Worm (Caenorhabditis elegans): ENCODE measurements around the gene D1014.5.

Gene D1014.5

DNA sequence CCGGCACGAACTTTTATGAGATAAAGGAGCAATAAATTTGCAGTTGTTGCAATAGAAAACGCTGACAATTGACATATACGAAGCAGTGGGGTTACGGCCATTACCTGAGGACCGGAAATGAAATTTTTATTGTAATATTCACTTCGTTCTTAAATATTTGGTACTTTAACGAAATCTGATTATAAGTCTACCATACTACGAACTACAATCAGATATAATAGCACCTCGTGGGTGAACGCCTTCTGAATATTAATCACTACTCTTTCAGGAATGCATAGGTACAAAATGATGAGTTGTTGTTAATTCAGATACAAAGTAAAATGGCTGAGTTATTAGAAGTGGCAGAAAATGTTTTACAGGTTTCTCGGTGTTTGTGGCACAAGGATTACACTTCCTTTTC, 31.1 kb upstream of the D1014.5 start, which contains the start of gene str-129:
TSS of gene str-129 (minus strand) at position 101 of the 400 bp plus-strand sequence.
- TF ChIP-seq tlp-1 (tag; optimal IDR thresholded peaks at IDR 0.05): no peak
- TF ChIP-seq aly-2 (tag; optimal IDR thresholded peaks at IDR 0.05): no peak

DNA sequence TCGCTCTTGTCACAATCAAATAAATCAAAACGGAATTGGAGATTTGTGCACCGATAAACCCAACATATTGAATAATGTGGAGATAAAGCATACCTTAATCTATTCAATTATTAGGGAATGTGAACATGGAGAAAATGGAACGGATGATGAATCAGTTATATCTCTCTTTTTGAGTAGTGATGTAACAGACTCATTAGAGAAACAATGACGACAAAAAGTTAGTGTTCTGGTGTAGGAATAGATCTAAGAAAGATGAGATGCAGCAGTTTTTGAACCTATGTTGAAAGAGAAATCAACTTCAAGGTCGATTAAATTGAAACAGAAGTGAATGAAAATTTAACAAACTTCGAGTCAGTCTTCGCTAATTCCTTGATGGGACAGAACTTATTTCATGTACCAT, 28.1 kb upstream of the D1014.5 start, which contains the start of gene str-146:
TSS of gene str-146 (minus strand) at position 101 of the 400 bp plus-strand sequence.
- no peak for TF ChIP-seq tbx-2 (tag; optimal IDR thresholded peaks at IDR 0.05)
- TF ChIP-seq mab-9 (GFP tag; IDR thresholded peaks at IDR 0.05): no peak
- TF ChIP-seq irx-1 (tag; optimal IDR thresholded peaks at IDR 0.05): no peak
- TF ChIP-seq lin-13 (GFP tag; optimal IDR thresholded peaks at IDR 0.05): no peak
- no peak for TF ChIP-seq sup-37 (GFP tag; optimal IDR thresholded peaks at IDR 0.05)
- TF ChIP-seq ztf-4 (tag; optimal IDR thresholded peaks at IDR 0.05): no peak
- no peak for TF ChIP-seq fos-1 (tag; optimal IDR thresholded peaks at IDR 0.05)
- no peak for TF ChIP-seq unc-30 (tag; optimal IDR thresholded peaks at IDR 0.05)
- TF ChIP-seq nhr-77 (tag; optimal IDR thresholded peaks at IDR 0.05): no peak
- TF ChIP-seq rnt-1 (tag; optimal IDR thresholded peaks at IDR 0.05): no peak
- TF ChIP-seq nhr-84 (tag; optimal IDR thresholded peaks at IDR 0.05): no peak
- TF ChIP-seq elt-3 (tag; optimal IDR thresholded peaks at IDR 0.05): no peak
- TF ChIP-seq ceh-90 (tag; optimal IDR thresholded peaks at IDR 0.05): no peak
- no peak for TF ChIP-seq unc-62 (GFP tag; optimal IDR thresholded peaks at IDR 0.05)
- TF ChIP-seq efl-1 (optimal IDR thresholded peaks at IDR 0.05): no peak
- no peak for TF ChIP-seq efl-1 (GFP tag; optimal IDR thresholded peaks at IDR 0.05 in 1 of 2)
- no peak for TF ChIP-seq ama-1 (optimal IDR thresholded peaks at IDR 0.05)

DNA sequence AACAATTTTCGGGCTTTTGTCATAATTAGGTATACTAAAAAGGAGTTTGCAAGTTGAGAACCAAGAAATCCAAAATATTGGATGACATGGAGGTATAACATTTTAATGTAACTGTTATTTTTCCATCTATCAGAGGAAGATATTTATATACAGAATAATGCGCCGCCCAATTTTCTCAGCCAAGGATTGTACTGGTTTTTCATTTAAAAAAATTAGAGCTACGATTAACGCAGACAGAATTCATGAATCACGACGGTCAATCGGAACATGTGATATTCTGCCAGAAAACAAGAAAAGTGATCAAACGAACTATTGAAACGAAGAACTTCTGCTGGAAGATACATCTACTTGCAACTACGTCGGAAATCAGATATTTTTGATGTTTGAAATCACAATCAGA, 25.2 kb upstream of the D1014.5 start, which contains the start of gene str-145:
TSS of gene str-145 (minus strand) at position 101 of the 400 bp plus-strand sequence.
- no peak for TF ChIP-seq nhr-90 (tag; optimal IDR thresholded peaks at IDR 0.05; ENCODE audit: poor library complexity)
- no peak for TF ChIP-seq ztf-4 (tag; optimal IDR thresholded peaks at IDR 0.05)
- TF ChIP-seq tbx-2 (tag; optimal IDR thresholded peaks at IDR 0.05): no peak
- TF ChIP-seq unc-86 (tag; optimal IDR thresholded peaks at IDR 0.05): no peak
- no peak for TF ChIP-seq dpl-1 (GFP tag; optimal IDR thresholded peaks at IDR 0.05)
- TF ChIP-seq nhr-19 (GFP tag; conservative IDR thresholded peaks at IDR 0.05): no peak
- no peak for TF ChIP-seq lin-15B (tag; optimal IDR thresholded peaks at IDR 0.05)
- TF ChIP-seq ztf-11 (tag; optimal IDR thresholded peaks at IDR 0.05): no peak
- no peak for TF ChIP-seq efl-3 (GFP tag; optimal IDR thresholded peaks at IDR 0.05)
- no peak for TF ChIP-seq unc-130 (tag; optimal IDR thresholded peaks at IDR 0.05)

DNA sequence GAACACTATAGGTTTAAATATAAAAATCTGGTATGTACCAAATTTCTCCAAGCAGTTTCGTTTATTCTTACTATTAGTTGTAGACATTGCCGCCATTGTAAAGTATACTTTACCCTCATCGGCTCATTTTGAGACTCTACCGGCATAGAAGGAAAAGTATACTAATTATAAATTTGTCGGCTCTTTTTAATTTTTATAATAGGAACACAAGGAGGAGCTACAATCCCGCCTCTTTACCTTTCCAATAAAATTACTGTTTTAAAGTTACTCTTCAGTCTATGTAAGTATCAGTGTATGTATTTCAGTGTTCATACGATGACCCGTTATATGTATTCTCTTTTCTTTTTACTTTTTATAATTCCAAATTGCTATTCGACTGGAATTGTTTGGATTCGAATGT, 24.2 kb upstream of the D1014.5 start, which contains the start of gene sdz-23:
TSS of gene sdz-23 (plus strand) at position 301 of the 400 bp plus-strand sequence.
- TF ChIP-seq nhr-85 (tag) (no peak), hpl-2 (GFP tag; optimal IDR thresholded peaks at IDR 0.05) (no peak), pqm-1 (tag; optimal IDR thresholded peaks at IDR 0.05) (no peak)

DNA sequence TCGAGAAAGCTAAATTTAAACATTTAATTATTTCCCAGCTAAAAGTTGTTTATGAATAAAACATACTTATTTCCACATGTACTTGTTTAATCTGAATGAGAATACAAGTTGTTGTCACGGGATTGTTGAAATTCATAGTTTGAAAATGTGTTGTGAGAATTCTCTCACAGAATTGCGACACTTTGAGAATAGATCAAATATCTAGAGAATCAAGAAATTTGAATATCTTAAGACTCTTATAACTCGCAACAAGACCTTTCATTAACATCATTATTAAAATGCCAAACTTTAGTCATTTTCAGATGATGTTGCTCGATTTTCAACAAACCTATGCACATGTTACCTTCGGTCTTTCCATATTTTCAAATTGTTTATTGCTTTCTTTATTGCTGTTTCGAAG, 20.5 kb upstream of the D1014.5 start, which contains the start of gene str-90:
TSS of gene str-90 (plus strand) at position 301 of the 400 bp plus-strand sequence.
- TF ChIP-seq lin-35 (GFP tag; optimal IDR thresholded peaks at IDR 0.05) (no peak), F16B12.6 (tag; optimal IDR thresholded peaks at IDR 0.05) (no peak), ets-5 (GFP tag; IDR thresholded peaks at IDR 0.05) (no peak), C16A3.4 (tag; optimal IDR thresholded peaks at IDR 0.05) (no peak), ces-1 (GFP tag; optimal IDR thresholded peaks at IDR 0.05) (no peak), irx-1 (tag; optimal IDR thresholded peaks at IDR 0.05) (no peak), fos-1 (tag; optimal IDR thresholded peaks at IDR 0.05) (no peak)

DNA sequence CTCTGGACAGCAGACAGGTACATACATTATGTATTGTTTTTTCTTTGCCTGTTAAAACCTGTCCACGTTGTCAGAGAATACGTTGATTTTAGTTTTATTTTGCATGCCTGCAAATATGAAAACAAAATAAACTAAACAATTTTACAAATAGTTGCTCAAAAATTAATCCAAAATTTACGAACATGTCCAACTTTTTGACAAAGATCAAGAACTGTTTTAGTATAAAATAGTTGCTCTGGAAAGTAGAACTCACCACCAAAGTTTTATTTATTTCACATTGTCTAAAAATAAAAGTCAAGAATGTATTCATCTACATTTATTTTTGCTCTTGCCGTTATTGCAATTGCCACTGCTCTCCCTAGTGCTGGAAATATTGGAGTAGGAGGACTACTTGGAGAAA, 19.0 kb upstream of the D1014.5 start, which contains the start of gene srlf-16:
TSS of gene srlf-16 (plus strand) at position 301 of the 400 bp plus-strand sequence.
- TF ChIP-seq egl-13 (tag; optimal IDR thresholded peaks at IDR 0.05) (no peak), unc-130 (tag; optimal IDR thresholded peaks at IDR 0.05) (no peak), nhr-19 (GFP tag; conservative IDR thresholded peaks at IDR 0.05) (no peak), unc-30 (tag; optimal IDR thresholded peaks at IDR 0.05) (no peak), nhr-47 (tag; optimal IDR thresholded peaks at IDR 0.05) (no peak), snu-23 (GFP tag; optimal IDR thresholded peaks at IDR 0.05) (no peak), vab-15 (tag; optimal IDR thresholded peaks at IDR 0.05) (no peak), fkh-4 (tag; optimal IDR thresholded peaks at IDR 0.05; ENCODE audit: borderline replicate concordance) (no peak), lsy-2 (tag; optimal IDR thresholded peaks at IDR 0.05) (no peak), F16B12.6 (tag; optimal IDR thresholded peaks at IDR 0.05) (no peak), lin-39 (tag; optimal IDR thresholded peaks at IDR 0.05) (no peak), Y116A8C.19 (tag; optimal IDR thresholded peaks at IDR 0.05; ENCODE audit: borderline replicate concordance) (no peak)
